Worm (Caenorhabditis elegans) whole organism, dauer: ENCODE measurements around the gene F55A11.11.

Experiments used
- unc-62 ChIP-seq: sonication (generic microtip); optimal IDR thresholded peaks from 2 replicates; lab custom pipeline; 2017; ENCODE audit warnings: missing biosample characterization, missing genetic modification reagents, missing genetic modification characterization

The F55A11.11 gene

ce11 chrV:11782809-11783440 lies at the start of gene F55A11.11:
Gene F55A11.11, plus strand, starts transcription at chrV:11783149.
- no peak for TF ChIP-seq unc-62 (GFP tag; lab: Kevin White, UChicago)

ce11 chrV:11733460-11733859 lies 49.5 kb upstream of the F55A11.11 start, which contains the start of gene npp-22:
Gene npp-22, minus strand, starts transcription at chrV:11733472.
- TF ChIP-seq unc-62 (GFP tag; lab: Kevin White, UChicago): no peak

- no peak for TF ChIP-seq unc-62 (GFP tag; lab: Kevin White, UChicago)
Observed at ce11 chrV:11736896-11737295, 46.1 kb upstream of the F55A11.11 start, which contains the start of gene spe-42. Gene spe-42, minus strand, starts transcription at chrV:11736996.

- no peak for TF ChIP-seq unc-62 (GFP tag; lab: Kevin White, UChicago)
Observed at ce11 chrV:11737333-11737732, 45.6 kb upstream of the F55A11.11 start.

ce11 chrV:11739820-11740219 lies 43.1 kb upstream of the F55A11.11 start, which contains the start of gene T04F3.1:
Gene T04F3.1, plus strand, starts transcription at chrV:11740065.
- no peak for TF ChIP-seq unc-62 (GFP tag; lab: Kevin White, UChicago)

- no peak for TF ChIP-seq unc-62 (GFP tag; lab: Kevin White, UChicago)
Observed at ce11 chrV:11741078-11741477, 41.9 kb upstream of the F55A11.11 start.

ce11 chrV:11751480-11751879 lies 31.5 kb upstream of the F55A11.11 start:
- TF ChIP-seq unc-62 (GFP tag; lab: Kevin White, UChicago): no peak

ce11 chrV:11755848-11756247 lies 27.1 kb upstream of the F55A11.11 start:
- TF ChIP-seq unc-62 (GFP tag; lab: Kevin White, UChicago): no peak

- no peak for TF ChIP-seq unc-62 (GFP tag; lab: Kevin White, UChicago)
Observed at ce11 chrV:11757358-11757757, 25.6 kb upstream of the F55A11.11 start, which contains the start of gene smoc-1. Gene smoc-1, plus strand, starts transcription at chrV:11757658.

- no peak for TF ChIP-seq unc-62 (GFP tag; lab: Kevin White, UChicago)
Observed at ce11 chrV:11758635-11759034, 24.3 kb upstream of the F55A11.11 start, which contains the start of gene T04F3.3. Gene T04F3.3, plus strand, starts transcription at chrV:11758935.

ce11 chrV:11760371-11760770 lies 22.6 kb upstream of the F55A11.11 start, which contains the start of gene T04F3.5:
Gene T04F3.5, plus strand, starts transcription at chrV:11760671.
- no peak for TF ChIP-seq unc-62 (GFP tag; lab: Kevin White, UChicago)

ce11 chrV:11762863-11763262 lies 20.1 kb upstream of the F55A11.11 start, which contains the start of gene T04F3.4:
Gene T04F3.4, minus strand, starts transcription at chrV:11763049.
- TF ChIP-seq unc-62 (GFP tag; lab: Kevin White, UChicago): no peak

ce11 chrV:11764373-11764954 lies 18.5 kb upstream of the F55A11.11 start, which contains the start of the genes F55A11.1 and syx-5:
Gene F55A11.1, minus strand, starts transcription at chrV:11764385.
Gene syx-5, plus strand, starts transcription at chrV:11764904.
- TF ChIP-seq unc-62 (GFP tag; lab: Kevin White, UChicago): no peak

- TF ChIP-seq unc-62 (GFP tag; lab: Kevin White, UChicago): no peak
Observed at ce11 chrV:11767028-11767427, 15.9 kb upstream of the F55A11.11 start, which contains the start of gene sel-11. Gene sel-11, plus strand, starts transcription at chrV:11767328.

ce11 chrV:11769646-11770045 lies 13.3 kb upstream of the F55A11.11 start:
- no peak for TF ChIP-seq unc-62 (GFP tag; lab: Kevin White, UChicago)

ce11 chrV:11770053-11770517 lies 12.9 kb upstream of the F55A11.11 start, which contains the start of gene F55A11.4:
Gene F55A11.4, plus strand, starts transcription at chrV:11770467.
- no peak for TF ChIP-seq unc-62 (GFP tag; lab: Kevin White, UChicago)
